Worm (Caenorhabditis elegans) whole organism, L4 larva: ENCODE results near the gene srd-38.

ENCODE experiments used
- ZK337.2 ChIP-seq: fragments of 200-800 bp; sonication (Bioruptor generic); IDR thresholded peaks from 2 replicates; pipeline ENCODE4 v1.3.6; 2022; ENCODE audit warnings: missing genetic modification reagents, missing genetic modification characterization, missing compliant biosample characterization
- aly-2 ChIP-seq: sonication (generic microtip); optimal IDR thresholded peaks from 2 replicates; lab custom pipeline; 2018; ENCODE audit warnings: missing biosample characterization, missing genetic modification characterization
- daf-12 ChIP-seq: fragments of 150-350 bp; optimal IDR thresholded peaks from 2 replicates; lab custom pipeline; 2014; ENCODE audit warnings: missing biosample characterization, missing genetic modification reagents, missing genetic modification characterization
- hlh-30 ChIP-seq: sonication (generic microtip); optimal IDR thresholded peaks from 2 replicates; lab custom pipeline; 2017; ENCODE audit warnings: antibody characterized with exemption, mild to moderate bottlenecking, missing genetic modification characterization, missing compliant biosample characterization; ENCODE audit not compliant: insufficient read depth
- hmg-1.1 ChIP-seq: fragments of 200-800 bp; sonication (Bioruptor generic); IDR thresholded peaks from 2 replicates; pipeline ENCODE4 v1.3.6; 2022; ENCODE audit warnings: missing genetic modification reagents, missing genetic modification characterization, missing compliant biosample characterization
- jun-1 ChIP-seq: fragments of 150-350 bp; optimal IDR thresholded peaks from 2 replicates; lab custom pipeline; 2014; ENCODE audit warnings: missing biosample characterization, missing genetic modification reagents, missing genetic modification characterization
- vab-7 ChIP-seq: fragments of 200-800 bp; sonication (Bioruptor generic); IDR thresholded peaks from 2 replicates; pipeline ENCODE4 v1.3.6; 2022; ENCODE audit warnings: missing genetic modification reagents, missing genetic modification characterization, missing compliant biosample characterization

ce11 chrX:13247614-13248013, 44.0 kb upstream of the srd-38 start:
- TF ChIP-seq hmg-1.1 (GFP tag; lab: Robert Waterston, UW), result no peak
- TF ChIP-seq jun-1 (tag; lab: Kevin White, UChicago), result no peak
- no peak for TF ChIP-seq vab-7
- no peak for TF ChIP-seq daf-12 (tag; lab: Kevin White, UChicago)
- TF ChIP-seq aly-2 (tag; lab: Kevin White, UChicago), result no peak
- TF ChIP-seq ZK337.2 (GFP tag; lab: Robert Waterston, UW), result no peak
- peak; percentile 39 for TF ChIP-seq hlh-30
